Fruit fly (Drosophila melanogaster) S2 (cell line): Measurements from ENCODE around the gene CG6928.

Source experiments
- CG8478 ChIP-seq: fragments of >200 bp; optimal IDR thresholded peaks from 2 replicates; lab custom pipeline; 2018
- CTCF ChIP-seq, 2 experiments: fragments of >200 bp; optimal IDR thresholded peaks; 2 replicates each; lab custom pipeline; 2018

DNA sequence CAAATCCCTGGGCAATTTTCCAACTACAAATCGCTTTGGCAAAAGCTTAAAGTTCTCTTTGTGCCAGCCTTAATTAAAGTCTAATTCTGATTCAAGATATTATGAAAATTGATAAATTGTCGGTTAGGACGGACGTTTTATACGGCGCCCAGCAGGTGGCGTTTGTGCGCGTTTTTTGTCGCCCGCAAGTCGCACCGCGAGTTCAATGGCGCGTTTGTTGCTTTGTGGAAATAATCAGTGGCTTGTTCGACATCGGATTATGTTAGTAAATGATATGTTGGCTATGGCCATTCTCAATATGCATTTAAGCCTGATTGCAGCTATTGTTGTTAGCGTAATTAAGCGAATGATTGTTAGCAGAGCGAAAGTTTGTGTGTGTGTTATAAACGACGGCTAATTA is 18.9 kb downstream of the CG6928 start:
- TF ChIP-seq CTCF (optimal IDR thresholded peaks at IDR 0.05; lab: Kevin White, UChicago) (peak; percentile 73 to 74), CG8478 (no peak)
